Worm (Caenorhabditis elegans) whole organism, mixed stage, embryonic: Measurements from ENCODE around the gene unc-77.

Source experiments
- nhr-12 ChIP-seq: fragments of 150-350 bp; optimal IDR thresholded peaks from 2 replicates; lab custom pipeline; 2014; ENCODE audit warnings: missing biosample characterization, missing genetic modification characterization
- ztf-11 ChIP-seq: fragments of 150-350 bp; optimal IDR thresholded peaks from 2 replicates; lab custom pipeline; 2014; ENCODE audit warnings: missing biosample characterization, missing genetic modification characterization

DNA sequence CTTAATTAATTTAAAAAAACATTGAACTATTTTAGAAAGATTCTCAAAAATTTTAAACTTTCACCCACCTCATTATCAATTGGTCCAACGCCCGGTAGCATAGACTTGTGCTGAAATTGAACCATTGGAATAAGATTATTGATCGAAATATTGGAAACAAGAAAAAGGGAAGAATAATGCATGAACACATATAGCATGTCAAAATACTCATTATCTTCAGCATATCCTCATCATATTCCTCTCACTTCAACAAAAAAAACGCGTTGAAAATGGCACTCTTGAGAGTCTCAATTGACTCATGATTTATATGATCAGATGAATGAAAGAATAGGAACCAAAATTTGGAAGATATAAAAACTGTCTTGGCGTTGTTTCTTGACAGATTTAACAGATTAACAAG lies at the start of gene unc-77:
- no peak for TF ChIP-seq nhr-12 (tag; lab: Kevin White, UChicago)
- TF ChIP-seq ztf-11 (tag; lab: Kevin White, UChicago): no peak
